Worm (Caenorhabditis elegans) whole organism, early embryonic: ENCODE data around the gene T01G1.4.

Experiments used
- B0310.2 ChIP-seq: sonication (generic microtip); optimal IDR thresholded peaks from 2 replicates; lab custom pipeline; 2016; ENCODE audit warnings: mild to moderate bottlenecking, missing genetic modification characterization, missing compliant biosample characterization
- F13C5.2 ChIP-seq: sonication (generic microtip); optimal IDR thresholded peaks from 2 replicates; lab custom pipeline; 2017; ENCODE audit warnings: mild to moderate bottlenecking, missing genetic modification characterization, inconsistent platforms, missing compliant biosample characterization
- aly-1 ChIP-seq: sonication (generic microtip); optimal IDR thresholded peaks from 2 replicates; lab custom pipeline; 2016; ENCODE audit warnings: missing genetic modification characterization, missing compliant biosample characterization
- ama-1 ChIP-seq: fragments of 150-350 bp; optimal IDR thresholded peaks from 2 replicates; lab custom pipeline; 2014
- ceh-13 ChIP-seq: fragments of 200-800 bp; sonication (Bioruptor generic); optimal IDR thresholded peaks from 2 replicates; lab custom pipeline; 2018; ENCODE audit warnings: mild to moderate bottlenecking, missing genetic modification characterization, missing compliant biosample characterization
- ceh-36 ChIP-seq: sonication (generic microtip); optimal IDR thresholded peaks from 2 replicates; lab custom pipeline; 2016; ENCODE audit warnings: missing genetic modification characterization, inconsistent platforms, missing compliant biosample characterization
- ets-7 ChIP-seq: sonication (generic microtip); optimal IDR thresholded peaks from 2 replicates; lab custom pipeline; 2016; ENCODE audit warnings: missing genotype, missing genetic modification characterization, missing compliant biosample characterization
- flt-1 ChIP-seq: fragments of 200-800 bp; sonication (Bioruptor generic); IDR thresholded peaks from 2 replicates; pipeline ENCODE4 v1.3.6; 2022; ENCODE audit warnings: missing genetic modification characterization, missing compliant biosample characterization
- hmbx-1 ChIP-seq: sonication (generic microtip); optimal IDR thresholded peaks from 2 replicates; lab custom pipeline; 2016; ENCODE audit warnings: mild to moderate bottlenecking, missing genetic modification characterization, missing compliant biosample characterization
- hmg-4 ChIP-seq: fragments of 200-800 bp; sonication (Bioruptor generic); optimal IDR thresholded peaks from 2 replicates; lab custom pipeline; 2018; ENCODE audit warnings: mild to moderate bottlenecking, missing genetic modification characterization, missing compliant biosample characterization
- hnd-1 ChIP-seq: sonication (generic microtip); optimal IDR thresholded peaks from 2 replicates; lab custom pipeline; 2016; ENCODE audit warnings: missing genetic modification characterization, missing compliant biosample characterization
- pes-1 ChIP-seq: fragments of 200-800 bp; sonication (Bioruptor generic); IDR thresholded peaks from 2 replicates; pipeline ENCODE4 v1.3.6; 2022; ENCODE audit warnings: missing genetic modification reagents, missing genetic modification characterization, missing compliant biosample characterization
- scrt-1 ChIP-seq: fragments of 200-800 bp; sonication (Bioruptor generic); IDR thresholded peaks from 2 replicates; pipeline ENCODE4 v1.3.6; 2022; ENCODE audit warnings: missing genetic modification characterization, missing compliant biosample characterization
- sea-1 ChIP-seq: fragments of 200-800 bp; sonication (Bioruptor generic); conservative IDR thresholded peaks from 2 replicates; pipeline ENCODE4 v1.3.6; 2022; ENCODE audit warnings: missing genetic modification characterization, missing compliant biosample characterization
- tbx-11 ChIP-seq: fragments of 200-800 bp; sonication (Bioruptor generic); IDR thresholded peaks from 2 replicates; pipeline ENCODE4 v1.3.6; 2022; ENCODE audit warnings: missing genetic modification characterization, missing compliant biosample characterization
- tbx-37 ChIP-seq: fragments of 200-800 bp; sonication (Bioruptor generic); conservative IDR thresholded peaks from 2 replicates; pipeline ENCODE4 v1.3.6; 2022; ENCODE audit warnings: missing genetic modification reagents, missing genetic modification characterization, missing compliant biosample characterization
- tra-4 ChIP-seq: sonication (generic microtip); optimal IDR thresholded peaks from 2 replicates; lab custom pipeline; 2017; ENCODE audit warnings: missing genetic modification characterization, missing compliant biosample characterization

T01G1.4 gene

ce11 chrIV:11316106-11316505, 45.2 kb downstream of the T01G1.4 start:
- TF ChIP-seq aly-1, result no peak
- no peak for TF ChIP-seq ama-1 (lab: Kevin White, UChicago)
- TF ChIP-seq ceh-36 (tag; lab: Kevin White, UChicago), result no peak
- no peak for TF ChIP-seq hmbx-1 (tag; lab: Kevin White, UChicago)
- no peak for TF ChIP-seq tra-4 (tag; lab: Kevin White, UChicago)
- no peak for TF ChIP-seq flt-1 (GFP tag; lab: Robert Waterston, UW)
- TF ChIP-seq tbx-11 (GFP tag; lab: Robert Waterston, UW), result no peak
- TF ChIP-seq ets-7, result no peak
- TF ChIP-seq hnd-1, result no peak
- TF ChIP-seq F13C5.2 (tag; lab: Kevin White, UChicago), result no peak

DNA sequence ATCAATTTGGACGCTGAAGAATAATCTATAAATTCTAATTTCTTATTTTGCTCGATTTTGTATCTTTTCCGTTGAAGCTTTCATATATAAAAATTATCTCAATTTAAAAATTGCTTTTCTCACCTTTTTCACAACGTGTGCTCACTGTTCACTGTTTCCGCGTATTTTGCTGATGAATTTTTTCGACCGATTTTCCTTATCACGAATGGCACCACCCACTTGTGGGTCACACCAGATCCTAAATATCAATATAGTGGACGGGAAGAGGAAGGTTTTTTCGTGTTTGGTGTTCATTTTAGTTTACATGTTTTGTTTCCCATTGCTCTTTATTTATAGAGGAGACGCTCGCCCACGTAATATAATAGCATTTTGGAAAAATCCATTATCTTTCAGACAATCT, 45.6 kb downstream of the T01G1.4 start:
- TF ChIP-seq F13C5.2 (tag; lab: Kevin White, UChicago), result no peak
- TF ChIP-seq ama-1 (lab: Kevin White, UChicago), result no peak
- TF ChIP-seq hnd-1, result no peak
- TF ChIP-seq scrt-1 (GFP tag; lab: Robert Waterston, UW), result no peak
- no peak for TF ChIP-seq flt-1 (GFP tag; lab: Robert Waterston, UW)
- no peak for TF ChIP-seq pes-1 (GFP tag; lab: Robert Waterston, UW)
- no peak for TF ChIP-seq hmbx-1 (tag; lab: Kevin White, UChicago)
- TF ChIP-seq aly-1, result no peak
- TF ChIP-seq ets-7, result no peak
- TF ChIP-seq tbx-37 (GFP tag; lab: Robert Waterston, UW), result no peak
- TF ChIP-seq ceh-13 (GFP tag; lab: Kevin White, UChicago), result no peak
- TF ChIP-seq B0310.2, result no peak
- no peak for TF ChIP-seq ceh-36 (tag; lab: Kevin White, UChicago)
- no peak for TF ChIP-seq tbx-11 (GFP tag; lab: Robert Waterston, UW)
- TF ChIP-seq hmg-4, result no peak
- no peak for TF ChIP-seq tra-4 (tag; lab: Kevin White, UChicago)
- no peak for TF ChIP-seq sea-1 (GFP tag; lab: Robert Waterston, UW)

DNA sequence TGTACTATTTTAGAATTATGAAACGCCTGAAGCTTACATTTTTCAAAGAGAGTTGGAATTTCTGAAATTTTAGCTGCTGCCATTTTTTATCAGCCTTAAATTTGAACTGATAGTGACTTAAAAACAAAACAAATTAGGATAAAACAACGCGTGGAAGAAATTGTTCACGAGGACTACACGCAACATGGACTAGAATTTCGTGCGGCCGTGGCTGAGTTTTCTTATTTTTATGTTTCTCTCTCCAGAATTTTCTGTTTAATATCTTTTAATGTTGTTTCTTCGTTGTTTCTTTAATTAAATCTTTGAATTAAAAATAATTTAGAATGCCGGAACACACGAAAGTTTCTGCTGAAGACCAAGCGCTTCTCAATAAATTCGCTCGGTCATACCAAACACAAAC, 46.4 kb downstream of the T01G1.4 start, which contains the start of the genes B0035.3, B0035.22 and pfd-4:
Gene B0035.3 (minus strand): TSS at position 114 of the 400 bp plus-strand sequence.
Gene B0035.22 (plus strand): TSS at position 269 of the 400 bp plus-strand sequence.
Gene pfd-4 (plus strand): TSS at position 323 of the 400 bp plus-strand sequence.
- TF ChIP-seq tra-4 (tag; lab: Kevin White, UChicago) (no peak), tbx-37 (GFP tag; lab: Robert Waterston, UW) (peak; percentile 71)

DNA sequence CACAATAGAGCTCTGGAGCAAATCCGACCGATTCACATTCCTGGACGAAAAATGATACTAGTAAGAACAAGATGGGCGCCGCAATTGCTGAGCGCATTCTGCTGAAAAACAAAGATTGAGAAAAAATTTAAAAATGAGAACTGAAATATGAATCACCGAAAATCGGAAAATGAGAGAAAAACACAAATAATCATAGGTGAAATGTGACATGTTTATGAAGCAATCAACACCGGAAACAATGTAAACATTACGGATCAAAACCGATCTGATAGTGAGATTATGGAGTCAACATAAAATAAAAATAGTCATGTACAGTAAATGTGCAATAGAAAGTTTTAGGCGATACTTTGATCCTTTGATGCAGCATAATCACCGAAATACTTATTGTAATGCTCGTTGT, 47.4 kb downstream of the T01G1.4 start, which contains the start of gene dnj-2:
Gene dnj-2 (minus strand): TSS at position 101 of the 400 bp plus-strand sequence.
- TF ChIP-seq flt-1 (GFP tag; lab: Robert Waterston, UW) (no peak), tbx-37 (GFP tag; lab: Robert Waterston, UW) (no peak), tra-4 (tag; lab: Kevin White, UChicago) (no peak), hmg-4 (no peak), hmbx-1 (tag; lab: Kevin White, UChicago) (no peak), F13C5.2 (tag; lab: Kevin White, UChicago) (no peak), scrt-1 (GFP tag; lab: Robert Waterston, UW) (no peak), hnd-1 (no peak)

ce11 chrIV:11311484-11311883, 49.8 kb downstream of the T01G1.4 start:
- TF ChIP-seq ama-1 (lab: Kevin White, UChicago) (no peak), ets-7 (no peak), tra-4 (tag; lab: Kevin White, UChicago) (no peak), F13C5.2 (tag; lab: Kevin White, UChicago) (no peak), aly-1 (no peak), ceh-13 (GFP tag; lab: Kevin White, UChicago) (no peak), scrt-1 (GFP tag; lab: Robert Waterston, UW) (no peak), B0310.2 (no peak)

ce11 chrIV:11310624-11311023, 50.7 kb downstream of the T01G1.4 start, which contains the start of gene znf-207:
TSS of gene znf-207 (plus strand) at chrIV:11310972.
- peak; percentile 9 for TF ChIP-seq hmbx-1 (tag; lab: Kevin White, UChicago)
- TF ChIP-seq sea-1 (GFP tag; lab: Robert Waterston, UW), result 0 out of 2 replicates have a peak, but pooled peaks have one; percentile 51
- TF ChIP-seq hnd-1, result peak; percentile 20
- peak; percentile 73 for TF ChIP-seq pes-1 (GFP tag; lab: Robert Waterston, UW)
- no peak for TF ChIP-seq scrt-1 (GFP tag; lab: Robert Waterston, UW)
- no peak for TF ChIP-seq ets-7
- peak; percentile 24 for TF ChIP-seq ceh-13 (GFP tag; lab: Kevin White, UChicago)
- TF ChIP-seq tra-4 (tag; lab: Kevin White, UChicago), result no peak
- no peak for TF ChIP-seq B0310.2
- TF ChIP-seq ama-1 (lab: Kevin White, UChicago), result no peak
- TF ChIP-seq ceh-36 (tag; lab: Kevin White, UChicago), result no peak
- peak; percentile 61; the same call in 1 of the 2 replicates for TF ChIP-seq flt-1 (GFP tag; lab: Robert Waterston, UW)
- TF ChIP-seq F13C5.2 (tag; lab: Kevin White, UChicago), result peak; percentile 75
- peak; percentile 57 for TF ChIP-seq aly-1
- 0 out of 2 replicates have a peak, but pooled peaks have one; percentile 37 for TF ChIP-seq tbx-37 (GFP tag; lab: Robert Waterston, UW)
- no peak for TF ChIP-seq hmg-4
- TF ChIP-seq tbx-11 (GFP tag; lab: Robert Waterston, UW), result 0 out of 2 replicates have a peak, but pooled peaks have one; percentile 26
